Worm (Caenorhabditis elegans): Measurements from ENCODE around the gene fipr-7.

Gene fipr-7

ce11 chrV:10229222-10229879 lies at the start of gene fipr-7, which contains the start of gene pyt-1:
Gene fipr-7 (plus strand): TSS chrV:10229829.
Gene pyt-1 (minus strand): TSS chrV:10229322.
- TF ChIP-seq ama-1 (optimal IDR thresholded peaks at IDR 0.05) (no peak), lin-15B (tag; optimal IDR thresholded peaks at IDR 0.05) (no peak), elt-3 (tag; optimal IDR thresholded peaks at IDR 0.05) (no peak), elt-1 (tag; optimal IDR thresholded peaks at IDR 0.05) (no peak), fkh-2 (tag; optimal IDR thresholded peaks at IDR 0.05) (no peak), lin-39 (tag; optimal IDR thresholded peaks at IDR 0.05) (no peak), nfya-1 (tag; optimal IDR thresholded peaks at IDR 0.05; ENCODE audit: insufficient read depth) (no peak)

DNA sequence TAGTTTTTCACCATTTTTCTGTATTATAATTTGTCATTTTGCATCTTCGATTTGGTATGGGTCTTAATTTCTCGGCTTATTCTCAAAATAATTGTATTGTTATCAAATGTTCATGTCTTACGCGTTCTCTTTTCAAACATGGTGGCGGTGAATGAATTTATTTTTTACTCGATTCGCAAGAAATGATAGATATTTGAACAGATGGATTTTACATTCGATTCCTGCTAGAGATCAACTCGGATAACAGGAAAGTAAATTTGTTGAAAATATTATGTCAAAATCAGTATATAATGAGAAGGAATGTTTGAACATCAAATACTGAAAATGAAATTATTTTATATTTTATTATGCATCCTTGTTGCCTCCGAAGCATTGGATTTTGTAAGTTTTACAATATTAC lies 46.6 kb upstream of the fipr-7 start, which contains the start of gene ZK856.4:
Gene ZK856.4 (plus strand): TSS at position 301 of the 400 bp plus-strand sequence.
- TF ChIP-seq mdl-1 (tag; optimal IDR thresholded peaks at IDR 0.05): no peak
- TF ChIP-seq eor-1 (tag; optimal IDR thresholded peaks at IDR 0.05): no peak
- no peak for TF ChIP-seq nhr-67 (tag; optimal IDR thresholded peaks at IDR 0.05)
- TF ChIP-seq egl-5 (tag; optimal IDR thresholded peaks at IDR 0.05): no peak
- TF ChIP-seq elt-1 (tag; optimal IDR thresholded peaks at IDR 0.05): no peak
- no peak for TF ChIP-seq ceh-16 (tag; optimal IDR thresholded peaks at IDR 0.05)

ce11 chrV:10183810-10184209 lies 45.8 kb upstream of the fipr-7 start:
- no peak for TF ChIP-seq elt-1 (tag; optimal IDR thresholded peaks at IDR 0.05)
- TF ChIP-seq nhr-28 (tag; optimal IDR thresholded peaks at IDR 0.05): no peak

DNA sequence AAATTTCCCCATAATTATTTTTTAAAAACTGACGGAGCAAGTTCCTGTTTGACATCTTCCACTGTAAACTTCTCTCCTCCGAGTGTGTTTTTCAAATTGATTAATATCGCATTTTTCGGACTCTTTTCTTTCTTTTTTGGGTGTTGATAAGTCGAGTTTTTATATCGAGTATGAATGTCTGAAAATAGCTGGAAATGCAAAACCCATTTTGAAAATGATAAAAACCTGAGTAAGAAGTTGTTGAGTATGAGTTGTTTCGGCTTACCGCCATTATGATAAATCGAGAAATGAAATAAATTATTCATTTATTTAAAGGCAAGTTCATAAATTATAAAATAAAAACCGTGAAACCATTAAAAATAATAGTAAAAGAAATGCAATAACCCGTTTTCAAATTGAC lies 43.9 kb upstream of the fipr-7 start, which contains the start of gene ZK856.18:
Gene ZK856.18 (minus strand): TSS at position 289 of the 400 bp plus-strand sequence.
- TF ChIP-seq ZK546.5 (tag; optimal IDR thresholded peaks at IDR 0.05) (no peak), lin-39 (tag; optimal IDR thresholded peaks at IDR 0.05) (no peak), nhr-77 (tag; optimal IDR thresholded peaks at IDR 0.05) (no peak)

DNA sequence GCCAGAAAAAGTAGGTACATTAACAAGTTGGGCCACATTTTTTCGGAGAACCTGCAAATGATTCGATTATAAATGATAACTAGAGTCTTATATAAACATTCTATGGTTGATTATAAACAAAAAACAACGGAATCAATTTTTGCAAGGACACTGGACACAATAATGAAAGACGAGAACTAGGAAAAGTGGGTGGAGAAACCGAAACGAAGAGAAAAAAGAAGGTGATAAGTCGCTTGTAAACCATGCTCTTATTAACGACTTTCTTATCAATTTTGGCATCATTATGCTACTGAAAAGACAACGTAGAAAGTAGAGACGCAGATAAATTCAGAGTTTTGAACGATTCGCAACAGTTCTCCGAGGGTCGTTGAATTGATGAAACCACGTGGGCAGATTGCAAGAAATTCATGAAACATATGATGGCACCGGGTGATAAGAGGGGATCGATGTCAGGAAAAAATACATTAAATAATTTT lies 39.5 kb upstream of the fipr-7 start, which contains the start of gene ZK856.5:
Gene ZK856.5 (minus strand): TSS at position 51 of the 476 bp plus-strand sequence.
- TF ChIP-seq elt-2 (tag; optimal IDR thresholded peaks at IDR 0.05): peak; percentile 91
- no peak for TF ChIP-seq ceh-9 (tag; optimal IDR thresholded peaks at IDR 0.05)
- peak; percentile 14 for TF ChIP-seq pha-4 (tag; optimal IDR thresholded peaks at IDR 0.05)
- TF ChIP-seq elt-1 (tag; optimal IDR thresholded peaks at IDR 0.05): no peak
- TF ChIP-seq pqm-1 (tag; optimal IDR thresholded peaks at IDR 0.05): peak; percentile 94
- TF ChIP-seq nfya-1 (tag; optimal IDR thresholded peaks at IDR 0.05; ENCODE audit: insufficient read depth): no peak

DNA sequence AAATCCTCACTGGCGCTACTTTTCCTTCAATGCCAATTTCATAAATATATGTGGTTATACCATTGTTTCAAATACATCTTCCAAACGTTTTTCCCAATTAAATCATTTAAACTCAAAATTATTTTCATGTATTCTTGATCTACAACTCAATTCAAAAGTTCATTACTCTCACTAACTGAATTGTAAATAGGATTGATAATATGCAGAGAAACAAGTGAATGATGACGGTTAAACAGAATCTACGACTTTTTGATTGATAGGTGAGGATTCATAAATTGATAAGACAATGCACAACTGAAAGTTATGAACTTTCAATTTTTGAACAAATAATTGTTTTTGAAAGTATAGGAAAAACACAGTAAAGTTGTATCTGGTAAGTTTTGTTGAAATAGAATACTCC lies 38.4 kb upstream of the fipr-7 start:
- TF ChIP-seq ZK546.5 (tag; optimal IDR thresholded peaks at IDR 0.05): no peak
- no peak for TF ChIP-seq pha-4 (tag; optimal IDR thresholded peaks at IDR 0.05)
- TF ChIP-seq elt-2 (tag; optimal IDR thresholded peaks at IDR 0.05): peak; percentile 22
- TF ChIP-seq lsy-12 (tag; optimal IDR thresholded peaks at IDR 0.05): no peak
- no peak for TF ChIP-seq nhr-237 (tag; optimal IDR thresholded peaks at IDR 0.05)
- no peak for TF ChIP-seq nhr-43 (tag; optimal IDR thresholded peaks at IDR 0.05; ENCODE audit: poor library complexity, severe bottlenecking)
- no peak for TF ChIP-seq ceh-9 (tag; optimal IDR thresholded peaks at IDR 0.05)
- no peak for TF ChIP-seq ceh-82 (tag; optimal IDR thresholded peaks at IDR 0.05)

- TF ChIP-seq nhr-237 (tag; optimal IDR thresholded peaks at IDR 0.05): no peak
- no peak for TF ChIP-seq aly-2 (tag; optimal IDR thresholded peaks at IDR 0.05)
- no peak for TF ChIP-seq nhr-25 (tag; optimal IDR thresholded peaks at IDR 0.05)
- no peak for TF ChIP-seq nhr-67 (tag; optimal IDR thresholded peaks at IDR 0.05)
- no peak for TF ChIP-seq lin-39 (tag; optimal IDR thresholded peaks at IDR 0.05)
- no peak for TF ChIP-seq elt-2 (tag; optimal IDR thresholded peaks at IDR 0.05)
- TF ChIP-seq nhr-28 (tag; optimal IDR thresholded peaks at IDR 0.05): no peak
- no peak for TF ChIP-seq elt-3 (tag; optimal IDR thresholded peaks at IDR 0.05)
- no peak for TF ChIP-seq lsy-12 (tag; optimal IDR thresholded peaks at IDR 0.05)
- TF ChIP-seq ama-1 (optimal IDR thresholded peaks at IDR 0.05): no peak
Measured at ce11 chrV:10198386-10198785, 31.2 kb upstream of the fipr-7 start, which contains the start of gene ZK856.6. Gene ZK856.6 (plus strand): TSS chrV:10198686.

DNA sequence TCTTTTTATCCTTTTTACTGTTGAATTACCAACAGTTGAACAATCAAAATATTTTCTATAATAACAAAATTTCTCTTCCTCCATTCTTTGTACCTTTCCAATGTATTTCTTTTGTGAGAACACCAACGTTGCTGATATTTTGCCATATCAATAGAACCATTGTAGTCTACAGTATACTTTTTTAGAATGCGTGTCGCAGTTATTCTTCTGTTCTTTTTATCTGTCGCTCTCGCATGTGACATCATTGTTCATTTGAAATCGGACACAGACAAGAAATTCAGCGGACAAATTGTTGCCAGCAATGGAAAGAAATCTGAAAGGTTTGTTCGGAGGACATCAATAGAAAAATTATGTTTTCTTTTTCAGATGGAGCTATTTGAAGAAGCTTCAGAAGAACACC lies 27.7 kb upstream of the fipr-7 start, which contains the start of gene ZK856.7:
Gene ZK856.7 (plus strand): TSS at position 186 of the 400 bp plus-strand sequence.
- TF ChIP-seq nhr-43 (tag; optimal IDR thresholded peaks at IDR 0.05; ENCODE audit: poor library complexity, severe bottlenecking) (no peak), nhr-23 (tag; optimal IDR thresholded peaks at IDR 0.05) (peak; percentile 25)
